Fruit fly (Drosophila melanogaster): Measurements from ENCODE around the gene MKP-4.
A peak's percentile ranks its signal among the peaks of the same experiment; 100 is the strongest.

The MKP-4 gene

dm6 chrX:19638328-19638940 lies 15.5 kb downstream of the MKP-4 start, which contains the start of gene Rcd-1:
TSS of gene Rcd-1 (plus strand) at chrX:19638767.
- TF ChIP-seq HLH106 (tag; optimal IDR thresholded peaks at IDR 0.05) (no peak), CrebA (GFP tag; optimal IDR thresholded peaks at IDR 0.05; ENCODE audit: borderline replicate concordance) (no peak), tai (GFP tag; optimal IDR thresholded peaks at IDR 0.05) (no peak), Dfd (GFP tag; optimal IDR thresholded peaks at IDR 0.05) (no peak), fru (GFP tag; optimal IDR thresholded peaks at IDR 0.05) (no peak), Myc (optimal IDR thresholded peaks at IDR 0.05) (no peak), pan (optimal IDR thresholded peaks at IDR 0.05) (no peak), sv (GFP tag; optimal IDR thresholded peaks at IDR 0.05) (no peak), dsf (GFP tag; optimal IDR thresholded peaks at IDR 0.05; ENCODE audit: borderline replicate concordance) (no peak), Vsx2 (GFP tag; optimal IDR thresholded peaks at IDR 0.05; ENCODE audit: partially characterized antibody) (no peak), Hr83 (GFP tag; optimal IDR thresholded peaks at IDR 0.05; ENCODE audit: poor library complexity, severe bottlenecking) (no peak), h (GFP tag; optimal IDR thresholded peaks at IDR 0.05) (no peak), usp (GFP tag; optimal IDR thresholded peaks at IDR 0.05) (no peak), Dif (GFP tag; optimal IDR thresholded peaks at IDR 0.05; ENCODE audit: partially characterized antibody) (no peak)

- peak; percentile 50 for TF ChIP-seq Myc (optimal IDR thresholded peaks at IDR 0.05)
- TF ChIP-seq Dif (GFP tag; optimal IDR thresholded peaks at IDR 0.05; ENCODE audit: partially characterized antibody) = no peak
- no peak for TF ChIP-seq Rel (GFP tag; optimal IDR thresholded peaks at IDR 0.05)
- TF ChIP-seq Rel (tag; optimal IDR thresholded peaks at IDR 0.05) = peak; percentile 98
These were observed 17.9 kb downstream of the MKP-4 start for dm6 chrX:19640707-19641248.

- TF ChIP-seq N (GFP tag; optimal IDR thresholded peaks at IDR 0.05) (no peak), dl (GFP tag; optimal IDR thresholded peaks at IDR 0.05; ENCODE audit: insufficient read depth in 1 of 2, partially characterized antibody in 2 of 2) (no peak), Rel (GFP tag; optimal IDR thresholded peaks at IDR 0.05) (no peak), Rel (tag; optimal IDR thresholded peaks at IDR 0.05) (peak; percentile 49), Sp1 (GFP tag; optimal IDR thresholded peaks at IDR 0.05) (peak; percentile 45), dsf (GFP tag; optimal IDR thresholded peaks at IDR 0.05; ENCODE audit: borderline replicate concordance) (no peak), Myc (optimal IDR thresholded peaks at IDR 0.05) (peak; percentile 94), tai (GFP tag; optimal IDR thresholded peaks at IDR 0.05) (no peak), CG32264 (GFP tag; optimal IDR thresholded peaks at IDR 0.05) (no peak), HLH106 (tag; optimal IDR thresholded peaks at IDR 0.05) (no peak), GATAd (GFP tag; optimal IDR thresholded peaks at IDR 0.05) (no peak), sv (GFP tag; optimal IDR thresholded peaks at IDR 0.05) (peak; percentile 8), foxo (GFP tag; optimal IDR thresholded peaks at IDR 0.05) (no peak), Dif (GFP tag; optimal IDR thresholded peaks at IDR 0.05; ENCODE audit: partially characterized antibody) (peak; percentile 46), woc (GFP tag; optimal IDR thresholded peaks at IDR 0.05) (peak; percentile 74), psq (GFP tag; optimal IDR thresholded peaks at IDR 0.05) (no peak), Vsx2 (GFP tag; optimal IDR thresholded peaks at IDR 0.05; ENCODE audit: partially characterized antibody) (no peak), h (GFP tag; optimal IDR thresholded peaks at IDR 0.05) (no peak), pan (optimal IDR thresholded peaks at IDR 0.05) (no peak), Hr78 (GFP tag; optimal IDR thresholded peaks at IDR 0.05) (no peak), Dfd (GFP tag; optimal IDR thresholded peaks at IDR 0.05) (no peak), brk (GFP tag; optimal IDR thresholded peaks at IDR 0.05) (no peak), sage (GFP tag; optimal IDR thresholded peaks at IDR 0.05) (no peak), fru (GFP tag; optimal IDR thresholded peaks at IDR 0.05) (no peak), Hnf4 (GFP tag; optimal IDR thresholded peaks at IDR 0.05) (no peak), lola (GFP tag; optimal IDR thresholded peaks at IDR 0.05) (no peak), CG9705 (GFP tag; optimal IDR thresholded peaks at IDR 0.05) (no peak), usp (GFP tag; optimal IDR thresholded peaks at IDR 0.05) (no peak), Jra (GFP tag; optimal IDR thresholded peaks at IDR 0.05) (no peak), Mio (GFP tag; optimal IDR thresholded peaks at IDR 0.05) (no peak)
These were observed 20.0 kb downstream of the MKP-4 start, which contains the start of the genes CG12237 and Sec61gamma for dm6 chrX:19642819-19643504. TSS of gene CG12237 (minus strand) at chrX:19642869. TSS of gene Sec61gamma (plus strand) at chrX:19643327.

All from whole organism, wandering third instar larva.